Worm (Caenorhabditis elegans) whole organism, late embryonic: ENCODE results near the gene haf-2.

Source experiments
- F13H6.1 ChIP-seq: sonication (generic microtip); optimal IDR thresholded peaks from 2 replicates; lab custom pipeline; 2016; ENCODE audit warnings: missing genetic modification characterization, missing compliant biosample characterization
- ceh-34 ChIP-seq: sonication (generic microtip); optimal IDR thresholded peaks from 2 replicates; lab custom pipeline; 2016; ENCODE audit warnings: mild to moderate bottlenecking, missing genetic modification characterization, missing compliant biosample characterization
- eyg-1 ChIP-seq: sonication (generic microtip); optimal IDR thresholded peaks from 2 replicates; lab custom pipeline; 2016; ENCODE audit warnings: missing genotype, missing genetic modification characterization, missing compliant biosample characterization
- nhr-11 ChIP-seq: fragments of 150-350 bp; optimal IDR thresholded peaks from 2 replicates; lab custom pipeline; 2014; ENCODE audit warnings: missing biosample characterization, missing genetic modification characterization
- pax-1 ChIP-seq: fragments of 150-350 bp; optimal IDR thresholded peaks from 2 replicates; lab custom pipeline; 2014; ENCODE audit warnings: missing biosample characterization, missing genetic modification characterization
- pha-2 ChIP-seq: sonication (generic microtip); optimal IDR thresholded peaks from 2 replicates; lab custom pipeline; 2017; ENCODE audit warnings: mild to moderate bottlenecking, missing genetic modification characterization, missing compliant biosample characterization
- pqm-1 ChIP-seq: sonication (generic microtip); optimal IDR thresholded peaks from 2 replicates; lab custom pipeline; 2016; ENCODE audit warnings: missing genetic modification characterization, missing compliant biosample characterization
- ref-2 ChIP-seq: sonication (generic microtip); optimal IDR thresholded peaks from 2 replicates; lab custom pipeline; 2016; ENCODE audit warnings: missing genetic modification characterization, missing compliant biosample characterization
- sox-4 ChIP-seq: sonication (generic microtip); optimal IDR thresholded peaks from 2 replicates; lab custom pipeline; 2017; ENCODE audit warnings: mild to moderate bottlenecking, missing genetic modification characterization, inconsistent platforms, missing compliant biosample characterization
- tbx-2 ChIP-seq: sonication (generic microtip); optimal IDR thresholded peaks from 2 replicates; lab custom pipeline; 2016; ENCODE audit warnings: missing genetic modification characterization, missing compliant biosample characterization

ce11 chrII:7379021-7379420 lies 22.8 kb upstream of the haf-2 start, which contains the start of gene C07D10.6:
- TF ChIP-seq ref-2 (tag; lab: Kevin White, UChicago) (no peak), pax-1 (no peak), nhr-11 (tag; lab: Kevin White, UChicago) (no peak), sox-4 (tag; lab: Kevin White, UChicago) (no peak), ceh-34 (no peak), eyg-1 (no peak), pha-2 (tag; lab: Kevin White, UChicago) (no peak), pqm-1 (no peak), F13H6.1 (tag; lab: Kevin White, UChicago) (no peak), tbx-2 (tag; lab: Kevin White, UChicago) (no peak)
